Fruit fly (Drosophila melanogaster) whole organism, embryonic: ENCODE measurements around the gene Girdin.
A peak's percentile ranks its signal among the peaks of the same experiment; 100 is the strongest.

Experiments
- Ada2b ChIP-seq: fragments of 200-800 bp; sonication (Bioruptor generic); IDR thresholded peaks from 2 replicates; pipeline ENCODE4 v1.3.6; 2022; ENCODE audit warnings: missing biosample characterization, missing genetic modification characterization
- CG10274 ChIP-seq: fragments of 200-800 bp; sonication (Bioruptor generic); optimal IDR thresholded peaks from 3 replicates; lab custom pipeline; 2017; ENCODE audit warnings: missing biosample characterization, mild to moderate bottlenecking, missing genetic modification characterization
- CG10979 ChIP-seq: fragments of 200-800 bp; sonication (Bioruptor generic); optimal IDR thresholded peaks from 2 replicates; lab custom pipeline; 2018; ENCODE audit warnings: missing biosample characterization, mild to moderate bottlenecking, missing genetic modification characterization, moderate library complexity
- CG11093 ChIP-seq: fragments of 200-800 bp; sonication (Bioruptor generic); IDR thresholded peaks from 3 replicates; pipeline ENCODE4 v1.3.6; 2022; ENCODE audit warnings: missing biosample characterization, missing genetic modification characterization
- CG12769 ChIP-seq: fragments of 200-800 bp; sonication (Bioruptor generic); optimal IDR thresholded peaks from 2 replicates; lab custom pipeline; 2019; ENCODE audit warnings: missing biosample characterization, mild to moderate bottlenecking, missing genetic modification characterization, moderate library complexity
- CG13287 ChIP-seq: fragments of 200-800 bp; sonication (Bioruptor generic); IDR thresholded peaks from 2 replicates; pipeline ENCODE4 v1.3.6; 2022; ENCODE audit warnings: missing biosample characterization, missing genetic modification characterization; ENCODE audit not compliant: partially characterized antibody
- CG15269 ChIP-seq: fragments of 200-800 bp; sonication (Bioruptor generic); optimal IDR thresholded peaks from 2 replicates; lab custom pipeline; 2018; ENCODE audit warnings: missing biosample characterization, mild to moderate bottlenecking, missing genetic modification characterization, moderate library complexity
- CG15696 ChIP-seq: fragments of 200-800 bp; sonication (Bioruptor generic); optimal IDR thresholded peaks from 2 replicates; lab custom pipeline; 2019; ENCODE audit warnings: missing biosample characterization, mild to moderate bottlenecking, missing genetic modification characterization, moderate library complexity
- CG17328 ChIP-seq: fragments of 200-800 bp; sonication (Bioruptor generic); IDR thresholded peaks from 2 replicates; pipeline ENCODE4 v1.3.6; 2022; ENCODE audit warnings: missing biosample characterization, missing genetic modification characterization
- CG17802 ChIP-seq: fragments of 200-800 bp; sonication (Bioruptor generic); optimal IDR thresholded peaks from 2 replicates; lab custom pipeline; 2018; ENCODE audit warnings: missing biosample characterization, mild to moderate bottlenecking, missing genetic modification characterization, moderate library complexity
- CG2712 ChIP-seq: fragments of 200-800 bp; optimal IDR thresholded peaks from 3 replicates; lab custom pipeline; 2019; ENCODE audit warnings: missing biosample characterization, mild to moderate bottlenecking, missing genetic modification characterization, moderate library complexity
- CG3163 ChIP-seq: fragments of 200-800 bp; sonication (Bioruptor generic); optimal IDR thresholded peaks from 3 replicates; lab custom pipeline; 2016; ENCODE audit warnings: missing biosample characterization, missing genetic modification characterization
- CG3847 ChIP-seq: fragments of 200-800 bp; sonication (Bioruptor generic); IDR thresholded peaks from 2 replicates; pipeline ENCODE4 v1.3.6; 2022; ENCODE audit warnings: missing biosample characterization, missing genetic modification characterization
- CG5245 ChIP-seq: fragments of 200-800 bp; sonication (Bioruptor generic); optimal IDR thresholded peaks from 3 replicates; lab custom pipeline; 2016; ENCODE audit warnings: missing biosample characterization, missing genetic modification characterization
- CG6813 ChIP-seq: fragments of 200-800 bp; sonication (Bioruptor generic); optimal IDR thresholded peaks from 2 replicates; lab custom pipeline; 2017; ENCODE audit warnings: missing biosample characterization, missing genetic modification characterization, mild to moderate bottlenecking, moderate library complexity, missing genetic modification reagents
- CG6854 ChIP-seq: fragments of 200-800 bp; sonication (Bioruptor generic); optimal IDR thresholded peaks from 3 replicates; lab custom pipeline; 2017; ENCODE audit warnings: missing biosample characterization, mild to moderate bottlenecking, missing genetic modification characterization
- CG9932 ChIP-seq: fragments of 200-800 bp; sonication (Bioruptor generic); IDR thresholded peaks from 2 replicates; pipeline ENCODE4 v1.3.6; 2022; ENCODE audit warnings: missing biosample characterization, missing genetic modification characterization
- D19B ChIP-seq: fragments of 200-800 bp; sonication (Bioruptor generic); optimal IDR thresholded peaks from 2 replicates; lab custom pipeline; 2017; ENCODE audit warnings: missing biosample characterization, mild to moderate bottlenecking, missing genetic modification characterization
- Dip3 ChIP-seq: fragments of 200-800 bp; sonication (Bioruptor generic); optimal IDR thresholded peaks from 3 replicates; lab custom pipeline; 2016; ENCODE audit warnings: missing biosample characterization, missing genetic modification characterization
- GATAe ChIP-seq: fragments of 200-800 bp; sonication (Bioruptor generic); conservative IDR thresholded peaks from 2 replicates; pipeline ENCODE4 v1.3.6; 2022; ENCODE audit warnings: missing biosample characterization, missing genetic modification characterization
- HmgD ChIP-seq: fragments of 200-800 bp; sonication (Bioruptor generic); optimal IDR thresholded peaks from 3 replicates; lab custom pipeline; 2016; ENCODE audit warnings: missing biosample characterization, missing genetic modification characterization
- HmgZ ChIP-seq: fragments of 200-800 bp; sonication (Bioruptor generic); optimal IDR thresholded peaks from 2 replicates; lab custom pipeline; 2018; ENCODE audit warnings: missing biosample characterization, mild to moderate bottlenecking, missing genetic modification characterization
- Hmr ChIP-seq: fragments of 200-800 bp; sonication (Bioruptor generic); optimal IDR thresholded peaks from 3 replicates; lab custom pipeline; 2017; ENCODE audit warnings: mild to moderate bottlenecking, missing biosample characterization, missing genetic modification reagents, missing genetic modification characterization
- Hmx ChIP-seq: fragments of 200-800 bp; sonication (Bioruptor generic); optimal IDR thresholded peaks from 2 replicates; lab custom pipeline; 2016; ENCODE audit warnings: missing biosample characterization, missing genetic modification characterization
- Hr3 ChIP-seq: fragments of 200-800 bp; sonication (Bioruptor generic); optimal IDR thresholded peaks from 3 replicates; lab custom pipeline; 2016; ENCODE audit warnings: missing biosample characterization, missing genetic modification characterization
- Hr51 ChIP-seq, 2 experiments: fragments of 200-800 bp; sonication (Bioruptor generic); optimal IDR thresholded peaks; 2 replicates in 1 of 2; 3 replicates in 1 of 2; lab custom pipeline; 2016 to 2018; ENCODE audit warnings: missing biosample characterization in 2 of 2, missing genetic modification characterization in 2 of 2, mild to moderate bottlenecking in 1 of 2, moderate library complexity in 1 of 2
- Lim3 ChIP-seq: fragments of 200-800 bp; sonication (Bioruptor generic); IDR thresholded peaks from 2 replicates; pipeline ENCODE4 v1.3.6; 2022; ENCODE audit warnings: missing biosample characterization, missing genetic modification characterization
- Lpt ChIP-seq: fragments of >200 bp; optimal IDR thresholded peaks from 2 replicates; lab custom pipeline; 2018; ENCODE audit warnings: missing biosample characterization, missing genetic modification characterization
- MTF-1 ChIP-seq: fragments of 200-800 bp; sonication (Bioruptor generic); optimal IDR thresholded peaks from 2 replicates; lab custom pipeline; 2018; ENCODE audit warnings: missing biosample characterization, mild to moderate bottlenecking, missing genetic modification characterization, borderline replicate concordance
- Neu2 ChIP-seq: fragments of 200-800 bp; sonication (Bioruptor generic); optimal IDR thresholded peaks from 3 replicates; lab custom pipeline; 2016; ENCODE audit warnings: missing biosample characterization, missing genetic modification characterization, borderline replicate concordance
- Nf-YA ChIP-seq: fragments of 200-800 bp; sonication (Bioruptor generic); IDR thresholded peaks from 2 replicates; pipeline ENCODE4 v1.3.6; 2022; ENCODE audit warnings: missing biosample characterization, missing genetic modification characterization
- Nf-YC ChIP-seq: fragments of 200-800 bp; optimal IDR thresholded peaks from 3 replicates; lab custom pipeline; 2019; ENCODE audit warnings: missing biosample characterization, mild to moderate bottlenecking, missing genetic modification characterization, moderate library complexity
- Ravus ChIP-seq: fragments of 200-800 bp; sonication (Bioruptor generic); IDR thresholded peaks from 2 replicates; pipeline ENCODE4 v1.3.6; 2022; ENCODE audit warnings: missing biosample characterization, missing genetic modification characterization
- Sin3A ChIP-seq: fragments of >200 bp; optimal IDR thresholded peaks from 2 replicates; lab custom pipeline; 2018
- Six4 ChIP-seq: fragments of 200-800 bp; sonication (Bioruptor generic); optimal IDR thresholded peaks from 2 replicates; lab custom pipeline; 2016; ENCODE audit warnings: missing biosample characterization, missing genetic modification characterization
- Sry-δ ChIP-seq: fragments of 200-800 bp; sonication (Bioruptor generic); optimal IDR thresholded peaks from 2 replicates; lab custom pipeline; 2016; ENCODE audit warnings: missing biosample characterization, missing genetic modification characterization
- amos ChIP-seq: fragments of 200-800 bp; sonication (Bioruptor generic); IDR thresholded peaks from 2 replicates; pipeline ENCODE4 v1.3.6; 2022; ENCODE audit warnings: missing biosample characterization, missing genetic modification characterization; ENCODE audit not compliant: partially characterized antibody
- bbx ChIP-seq: fragments of 200-800 bp; sonication (Bioruptor generic); IDR thresholded peaks from 2 replicates; pipeline ENCODE4 v1.3.6; 2022; ENCODE audit warnings: missing biosample characterization, missing genetic modification characterization; ENCODE audit not compliant: partially characterized antibody
- cato ChIP-seq: fragments of 200-800 bp; sonication (Bioruptor generic); optimal IDR thresholded peaks from 2 replicates; lab custom pipeline; 2016; ENCODE audit warnings: missing biosample characterization, missing genetic modification characterization, borderline replicate concordance
- danr ChIP-seq: fragments of 200-800 bp; sonication (Bioruptor generic); IDR thresholded peaks from 2 replicates; pipeline ENCODE4 v1.3.6; 2022; ENCODE audit warnings: missing biosample characterization, missing genetic modification characterization
- dimm ChIP-seq: fragments of 200-800 bp; sonication (Bioruptor generic); IDR thresholded peaks from 2 replicates; pipeline ENCODE4 v1.3.6; 2022; ENCODE audit warnings: missing biosample characterization, missing genetic modification characterization
- grn ChIP-seq: fragments of 200-800 bp; sonication (Bioruptor generic); optimal IDR thresholded peaks from 3 replicates; lab custom pipeline; 2017; ENCODE audit warnings: missing biosample characterization, missing genetic modification characterization
- kni ChIP-seq: fragments of 200-800 bp; sonication (Bioruptor generic); optimal IDR thresholded peaks from 3 replicates; lab custom pipeline; 2017; ENCODE audit warnings: mild to moderate bottlenecking, missing biosample characterization, missing genetic modification reagents, missing genetic modification characterization
- lov ChIP-seq, 2 experiments: fragments of 200-800 bp in 1 of 2; fragments of >200 bp in 1 of 2; sonication (Bioruptor generic) in 1 of 2; IDR thresholded peaks in 1 of 2; optimal IDR thresholded peaks in 1 of 2; 2 replicates in 1 of 2; 3 replicates in 1 of 2; pipeline versions ENCODE4 v1.3.6 to Lab custom; 2017 to 2022; ENCODE audit warnings: missing biosample characterization in 1 of 2, missing genetic modification characterization in 1 of 2
- otp ChIP-seq: fragments of 200-800 bp; sonication (Bioruptor generic); IDR thresholded peaks from 3 replicates; pipeline ENCODE4, ENCODE4 v1.3.6; 2022; ENCODE audit warnings: missing biosample characterization, missing genetic modification characterization
- pum ChIP-seq: fragments of 200-800 bp; sonication (Bioruptor generic); optimal IDR thresholded peaks from 2 replicates; lab custom pipeline; 2016; ENCODE audit warnings: missing biosample characterization, missing genetic modification characterization
- unpg ChIP-seq: fragments of 200-800 bp; sonication (Bioruptor generic); optimal IDR thresholded peaks from 3 replicates; lab custom pipeline; 2018; ENCODE audit warnings: missing biosample characterization, mild to moderate bottlenecking, missing genetic modification characterization, moderate library complexity
- vvl ChIP-seq: fragments of 200-800 bp; sonication (Bioruptor generic); IDR thresholded peaks from 2 replicates; pipeline ENCODE4 v1.3.6; 2022; ENCODE audit warnings: missing biosample characterization, missing genetic modification characterization
- zen2 ChIP-seq: fragments of 200-800 bp; sonication (Bioruptor generic); IDR thresholded peaks from 3 replicates; pipeline ENCODE4 v1.3.6; 2022; ENCODE audit warnings: missing biosample characterization, missing genetic modification characterization; ENCODE audit not compliant: partially characterized antibody
- zf30C ChIP-seq: fragments of 200-800 bp; sonication (Bioruptor generic); optimal IDR thresholded peaks from 3 replicates; lab custom pipeline; 2018; ENCODE audit warnings: missing biosample characterization, mild to moderate bottlenecking, missing genetic modification characterization

Gene Girdin

dm6 chr3L:3134064-3134545 is 44.6 kb upstream of the Girdin start (continued):
- TF ChIP-seq CG10274 (GFP tag; lab: Kevin White, UChicago) (no peak), CG15269 (tag; lab: Kevin White, UChicago) (peak; percentile 63), Six4 (GFP tag; lab: Kevin White, UChicago) (no peak), zf30C (GFP tag; lab: Kevin White, UChicago) (no peak), GATAe (GFP tag; lab: Robert Waterston, UW) (no peak), zen2 (GFP tag; lab: Robert Waterston, UW) (no peak), Lpt (GFP tag; lab: Kevin White, UChicago) (no peak), dimm (GFP tag; lab: Robert Waterston, UW) (no peak), Sry-δ (no peak), vvl (GFP tag; lab: Robert Waterston, UW) (0 out of 2 replicates have a peak, but pooled peaks have one; percentile 25), amos (GFP tag; lab: Robert Waterston, UW) (peak; percentile 32; the same call in 1 of the 2 replicates), pum (GFP tag; lab: Kevin White, UChicago) (no peak), CG2712 (tag; lab: Kevin White, UChicago) (peak; percentile 13), Lim3 (GFP tag; lab: Robert Waterston, UW) (no peak), CG3163 (GFP tag; lab: Kevin White, UChicago) (peak; percentile 26), D19B (GFP tag; lab: Kevin White, UChicago) (peak; percentile 93), CG17328 (no peak), MTF-1 (GFP tag; lab: Kevin White, UChicago) (peak; percentile 28), CG6813 (peak; percentile 46), CG15696 (tag; lab: Kevin White, UChicago) (no peak), HmgD (GFP tag; lab: Kevin White, UChicago) (no peak), CG9932 (GFP tag; lab: Robert Waterston, UW) (peak; percentile 3; the same call in 1 of the 2 replicates), HmgZ (tag; lab: Kevin White, UChicago) (no peak), Ada2b (GFP tag; lab: Robert Waterston, UW) (no peak), otp (GFP tag; lab: Robert Waterston, UW) (peak; percentile 15; the same call in 1 of the 3 replicates), Nf-YC (tag; lab: Kevin White, UChicago) (no peak), CG11093 (GFP tag; lab: Robert Waterston, UW) (no peak), Dip3 (GFP tag; lab: Kevin White, UChicago) (no peak), CG12769 (tag; lab: Kevin White, UChicago) (no peak), CG3847 (GFP tag; lab: Robert Waterston, UW) (no peak), bbx (no peak), CG6854 (GFP tag; lab: Kevin White, UChicago) (no peak), CG17802 (tag; lab: Kevin White, UChicago) (no peak), Hr51 (GFP tag; optimal IDR thresholded peaks at IDR 0.05; lab: Kevin White, UChicago) (peak in 1 of 2 experiments; percentile 45), Hmr (peak; percentile 26), CG5245 (GFP tag; lab: Kevin White, UChicago) (no peak), Hmx (GFP tag; lab: Kevin White, UChicago) (no peak), unpg (GFP tag; lab: Kevin White, UChicago) (no peak), Hr3 (GFP tag; lab: Kevin White, UChicago) (no peak), Ravus (no peak), Nf-YA (no peak), Neu2 (GFP tag; lab: Kevin White, UChicago) (no peak), danr (GFP tag; lab: Robert Waterston, UW) (no peak), CG10979 (tag; lab: Kevin White, UChicago) (no peak), lov (optimal IDR thresholded peaks at IDR 0.05; lab: Kevin White, UChicago) (no peak), lov (GFP tag; IDR thresholded peaks at IDR 0.05; lab: Robert Waterston, UW) (no peak), cato (GFP tag; lab: Kevin White, UChicago) (no peak), CG13287 (GFP tag; lab: Robert Waterston, UW) (peak; percentile 7; the same call in 1 of the 2 replicates), grn (GFP tag; lab: Kevin White, UChicago) (no peak), kni (no peak), Sin3A (no peak)
